Worm (Caenorhabditis elegans): ENCODE measurements around the gene Y38H8A.4.

DNA sequence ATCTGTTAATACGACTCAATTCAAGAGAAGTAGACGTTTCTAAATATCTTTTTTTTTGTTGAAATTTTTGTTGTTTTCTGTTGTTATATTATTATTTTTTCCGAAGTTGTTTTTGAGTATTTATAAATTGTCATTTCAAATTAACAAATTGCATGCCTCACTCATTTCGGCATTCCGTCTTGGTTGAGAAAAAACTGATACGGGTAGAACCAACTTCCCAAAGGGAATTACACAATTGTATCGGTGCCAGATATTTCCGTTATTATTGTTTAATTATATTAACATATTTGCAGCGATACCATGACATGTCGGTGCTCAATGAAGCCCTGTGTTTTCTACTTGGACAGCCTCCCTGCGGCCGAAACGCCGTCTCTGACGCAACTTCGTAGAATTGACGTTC, 42.9 kb downstream of the Y38H8A.4 start, which contains the start of gene K09B11.4:
- no peak for TF ChIP-seq snpc-4 (tag; optimal IDR thresholded peaks at IDR 0.05)
- no peak for TF ChIP-seq ama-1 (optimal IDR thresholded peaks at IDR 0.05)

Measured in whole organism, L3 larva.